Fruit fly (Drosophila melanogaster): ENCODE measurements around the gene Mfap1.

The Mfap1 gene

dm6 chr3L:1940843-1941418 lies at the start of gene Mfap1:
Gene Mfap1, plus strand, starts transcription at chr3L:1941068.
- no peak for TF ChIP-seq insv (optimal IDR thresholded peaks at IDR 0.05)
- TF ChIP-seq psq (optimal IDR thresholded peaks at IDR 0.05) = no peak
- TF ChIP-seq Myc (optimal IDR thresholded peaks at IDR 0.05) = no peak
- no peak for TF ChIP-seq ttk (optimal IDR thresholded peaks at IDR 0.05)
- no peak for TF ChIP-seq Sin3A (optimal IDR thresholded peaks at IDR 0.05)
- TF ChIP-seq h (optimal IDR thresholded peaks at IDR 0.05) = no peak

- TF ChIP-seq ttk (optimal IDR thresholded peaks at IDR 0.05) (no peak), psq (optimal IDR thresholded peaks at IDR 0.05) (no peak), insv (optimal IDR thresholded peaks at IDR 0.05) (no peak), h (optimal IDR thresholded peaks at IDR 0.05) (no peak), Myc (optimal IDR thresholded peaks at IDR 0.05) (no peak), Sin3A (optimal IDR thresholded peaks at IDR 0.05) (no peak)
Observed at dm6 chr3L:1891914-1892313, 49.0 kb upstream of the Mfap1 start.

dm6 chr3L:1897709-1898108 lies 43.2 kb upstream of the Mfap1 start:
- no peak for TF ChIP-seq Sin3A (optimal IDR thresholded peaks at IDR 0.05)
- TF ChIP-seq Myc (optimal IDR thresholded peaks at IDR 0.05) = no peak
- TF ChIP-seq h (optimal IDR thresholded peaks at IDR 0.05) = no peak

- TF ChIP-seq h (optimal IDR thresholded peaks at IDR 0.05) (no peak), insv (optimal IDR thresholded peaks at IDR 0.05) (no peak), psq (optimal IDR thresholded peaks at IDR 0.05) (no peak), Myc (optimal IDR thresholded peaks at IDR 0.05) (no peak), Sin3A (optimal IDR thresholded peaks at IDR 0.05) (no peak), ttk (optimal IDR thresholded peaks at IDR 0.05) (no peak)
Observed at dm6 chr3L:1899616-1900015, 41.3 kb upstream of the Mfap1 start.

- TF ChIP-seq Myc (optimal IDR thresholded peaks at IDR 0.05) = no peak
- TF ChIP-seq h (optimal IDR thresholded peaks at IDR 0.05) = no peak
- TF ChIP-seq ttk (optimal IDR thresholded peaks at IDR 0.05) = no peak
- no peak for TF ChIP-seq psq (optimal IDR thresholded peaks at IDR 0.05)
- TF ChIP-seq insv (optimal IDR thresholded peaks at IDR 0.05) = no peak
- no peak for TF ChIP-seq Sin3A (optimal IDR thresholded peaks at IDR 0.05)
Observed at dm6 chr3L:1900633-1901032, 40.2 kb upstream of the Mfap1 start.

dm6 chr3L:1904440-1904839 lies 36.4 kb upstream of the Mfap1 start:
- TF ChIP-seq psq (optimal IDR thresholded peaks at IDR 0.05) (no peak), h (optimal IDR thresholded peaks at IDR 0.05) (no peak), Sin3A (optimal IDR thresholded peaks at IDR 0.05) (no peak), Myc (optimal IDR thresholded peaks at IDR 0.05) (no peak), ttk (optimal IDR thresholded peaks at IDR 0.05) (no peak), insv (optimal IDR thresholded peaks at IDR 0.05) (no peak)

- TF ChIP-seq h (optimal IDR thresholded peaks at IDR 0.05) (no peak), ttk (optimal IDR thresholded peaks at IDR 0.05) (no peak), Sin3A (optimal IDR thresholded peaks at IDR 0.05) (no peak), Myc (optimal IDR thresholded peaks at IDR 0.05) (no peak), insv (optimal IDR thresholded peaks at IDR 0.05) (no peak), psq (optimal IDR thresholded peaks at IDR 0.05) (no peak)
Observed at dm6 chr3L:1905273-1905672, 35.6 kb upstream of the Mfap1 start.

dm6 chr3L:1906208-1906607 lies 34.7 kb upstream of the Mfap1 start:
- TF ChIP-seq ttk (optimal IDR thresholded peaks at IDR 0.05) (no peak), h (optimal IDR thresholded peaks at IDR 0.05) (no peak), psq (optimal IDR thresholded peaks at IDR 0.05) (no peak), insv (optimal IDR thresholded peaks at IDR 0.05) (no peak), Myc (optimal IDR thresholded peaks at IDR 0.05) (no peak), Sin3A (optimal IDR thresholded peaks at IDR 0.05) (no peak)

dm6 chr3L:1909000-1909399 lies 31.9 kb upstream of the Mfap1 start:
- no peak for TF ChIP-seq h (optimal IDR thresholded peaks at IDR 0.05)
- TF ChIP-seq Myc (optimal IDR thresholded peaks at IDR 0.05) = no peak
- TF ChIP-seq ttk (optimal IDR thresholded peaks at IDR 0.05) = no peak
- no peak for TF ChIP-seq Sin3A (optimal IDR thresholded peaks at IDR 0.05)
- no peak for TF ChIP-seq insv (optimal IDR thresholded peaks at IDR 0.05)
- no peak for TF ChIP-seq psq (optimal IDR thresholded peaks at IDR 0.05)

dm6 chr3L:1910107-1910506 lies 30.8 kb upstream of the Mfap1 start, which contains the start of gene dsb:
Gene dsb, minus strand, starts transcription at chr3L:1910197.
- TF ChIP-seq psq (optimal IDR thresholded peaks at IDR 0.05) (no peak), h (optimal IDR thresholded peaks at IDR 0.05) (no peak)

dm6 chr3L:1914668-1915067 lies 26.2 kb upstream of the Mfap1 start:
- TF ChIP-seq Sin3A (optimal IDR thresholded peaks at IDR 0.05) (no peak), psq (optimal IDR thresholded peaks at IDR 0.05) (no peak), Myc (optimal IDR thresholded peaks at IDR 0.05) (no peak), ttk (optimal IDR thresholded peaks at IDR 0.05) (no peak), insv (optimal IDR thresholded peaks at IDR 0.05) (no peak), h (optimal IDR thresholded peaks at IDR 0.05) (no peak)

- TF ChIP-seq Myc (optimal IDR thresholded peaks at IDR 0.05) (no peak), ttk (optimal IDR thresholded peaks at IDR 0.05) (no peak), psq (optimal IDR thresholded peaks at IDR 0.05) (no peak), insv (optimal IDR thresholded peaks at IDR 0.05) (no peak), h (optimal IDR thresholded peaks at IDR 0.05) (no peak), Sin3A (optimal IDR thresholded peaks at IDR 0.05) (no peak)
Observed at dm6 chr3L:1916617-1917016, 24.3 kb upstream of the Mfap1 start.

- TF ChIP-seq Sin3A (optimal IDR thresholded peaks at IDR 0.05) (no peak), insv (optimal IDR thresholded peaks at IDR 0.05) (no peak), h (optimal IDR thresholded peaks at IDR 0.05) (no peak), Myc (optimal IDR thresholded peaks at IDR 0.05) (no peak), psq (optimal IDR thresholded peaks at IDR 0.05) (no peak), ttk (optimal IDR thresholded peaks at IDR 0.05) (no peak)
Observed at dm6 chr3L:1920051-1920450, 20.8 kb upstream of the Mfap1 start.

All from Kc167 (cell line).